Fruit fly (Drosophila melanogaster) ovary, adult (tissue): ENCODE data around the gene CG12362.

Source experiments
- CG17801 ChIP-seq: fragments of 200-800 bp; optimal IDR thresholded peaks from 2 replicates; lab custom pipeline; 2019; ENCODE audit warnings: missing biosample characterization, mild to moderate bottlenecking, missing genetic modification characterization, moderate library complexity; ENCODE audit not compliant: partially characterized antibody

CG12362 gene

dm6 chr3L:10418401-10418800 lies 5.8 kb downstream of the CG12362 start:
- no peak for TF ChIP-seq CG17801 (GFP tag; lab: Kevin White, UChicago)

dm6 chr3L:10427318-10427717 lies 14.7 kb downstream of the CG12362 start:
- TF ChIP-seq CG17801 (GFP tag; lab: Kevin White, UChicago): no peak

- TF ChIP-seq CG17801 (GFP tag; lab: Kevin White, UChicago): no peak
These were observed 15.4 kb downstream of the CG12362 start for dm6 chr3L:10428027-10428426.

dm6 chr3L:10428746-10429145 lies 16.1 kb downstream of the CG12362 start:
- no peak for TF ChIP-seq CG17801 (GFP tag; lab: Kevin White, UChicago)

DNA sequence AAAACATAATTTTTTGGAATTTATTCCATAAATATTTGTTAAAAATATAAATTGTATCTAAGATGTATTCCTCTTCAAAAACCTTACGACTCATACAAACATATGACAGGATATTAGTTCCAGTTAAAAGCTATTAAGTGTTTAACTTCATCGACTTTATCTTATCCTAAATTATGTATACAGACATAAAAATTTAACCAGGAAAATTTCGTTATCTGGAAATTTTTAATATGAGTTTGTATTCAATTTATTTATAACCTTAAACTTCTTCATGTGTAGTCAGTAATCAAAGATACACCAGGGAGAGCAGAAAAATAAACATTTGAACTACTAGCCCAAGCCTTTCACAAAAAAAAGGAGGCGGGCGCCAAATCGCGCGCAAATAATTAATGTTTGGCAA lies 16.9 kb downstream of the CG12362 start:
- no peak for TF ChIP-seq CG17801 (GFP tag; lab: Kevin White, UChicago)

- TF ChIP-seq CG17801 (GFP tag; lab: Kevin White, UChicago): no peak
These were observed 19.3 kb downstream of the CG12362 start, which contains the start of gene Ir67b for dm6 chr3L:10431883-10432282. Gene Ir67b (minus strand): TSS chr3L:10431983.

DNA sequence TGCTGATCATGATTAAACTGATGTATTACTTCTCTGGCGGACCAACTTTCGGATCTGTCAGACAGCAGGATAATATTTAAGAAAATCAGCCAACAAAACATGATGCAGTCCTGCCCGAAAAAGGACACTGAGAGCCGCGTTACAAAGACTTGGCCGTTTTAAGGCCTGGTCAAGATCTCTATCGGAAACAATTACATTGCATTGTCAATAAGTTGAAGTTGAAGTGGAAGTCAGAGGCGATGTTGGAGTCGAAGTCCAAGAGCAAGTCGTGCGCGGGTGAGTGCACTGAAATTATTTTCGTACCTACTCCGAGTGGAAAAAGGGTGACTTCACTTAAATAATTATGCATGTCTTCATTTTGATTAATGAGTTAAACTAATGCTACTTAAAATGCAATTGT lies 21.4 kb downstream of the CG12362 start, which contains the start of gene Ir67c:
Gene Ir67c (minus strand): TSS at position 101 of the 400 bp plus-strand sequence.
- no peak for TF ChIP-seq CG17801 (GFP tag; lab: Kevin White, UChicago)

DNA sequence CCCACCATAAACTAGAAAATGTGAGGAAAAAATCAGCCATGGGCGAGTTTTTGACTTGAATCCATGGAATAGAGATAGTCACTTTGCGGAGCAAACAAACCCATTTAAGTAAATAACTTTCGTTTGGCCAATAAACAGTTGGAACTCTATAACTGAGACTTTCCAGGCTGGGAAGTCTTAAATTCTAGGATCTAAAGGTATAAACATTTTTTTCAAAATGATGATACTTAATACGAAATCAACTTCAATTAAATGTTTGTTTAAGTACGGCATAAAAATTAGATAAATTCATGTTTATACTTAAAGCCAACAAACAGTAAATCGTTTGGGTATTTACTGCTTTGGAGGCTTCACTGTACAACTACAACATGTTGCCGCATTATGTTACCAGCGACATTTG lies 27.3 kb downstream of the CG12362 start:
- TF ChIP-seq CG17801 (GFP tag; lab: Kevin White, UChicago): no peak

DNA sequence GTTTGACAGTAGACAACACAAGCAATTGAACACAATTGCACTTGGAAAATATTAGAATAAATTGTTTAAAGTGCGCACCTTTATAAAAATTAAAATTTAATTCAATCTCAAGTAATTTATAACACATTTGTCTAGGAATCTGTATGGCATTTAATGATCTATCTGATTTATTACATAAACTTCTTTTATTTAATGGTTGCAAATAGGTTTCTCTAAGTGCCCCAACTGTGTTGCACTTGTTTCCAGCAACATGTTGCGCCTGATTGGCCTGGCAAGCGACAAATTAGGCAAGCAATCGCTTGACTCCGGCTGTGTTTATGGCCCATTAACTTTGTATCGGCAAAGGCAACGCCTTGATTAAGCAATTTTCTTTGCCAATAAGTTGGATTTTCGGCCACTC lies 27.9 kb downstream of the CG12362 start:
- TF ChIP-seq CG17801 (GFP tag; lab: Kevin White, UChicago): no peak

- no peak for TF ChIP-seq CG17801 (GFP tag; lab: Kevin White, UChicago)
These were observed 29.9 kb downstream of the CG12362 start for dm6 chr3L:10442486-10442885.

dm6 chr3L:10443958-10444357 lies 31.3 kb downstream of the CG12362 start:
- TF ChIP-seq CG17801 (GFP tag; lab: Kevin White, UChicago): no peak

dm6 chr3L:10446998-10447397 lies 34.4 kb downstream of the CG12362 start:
- no peak for TF ChIP-seq CG17801 (GFP tag; lab: Kevin White, UChicago)

dm6 chr3L:10449725-10450124 lies 37.1 kb downstream of the CG12362 start:
- TF ChIP-seq CG17801 (GFP tag; lab: Kevin White, UChicago): no peak

DNA sequence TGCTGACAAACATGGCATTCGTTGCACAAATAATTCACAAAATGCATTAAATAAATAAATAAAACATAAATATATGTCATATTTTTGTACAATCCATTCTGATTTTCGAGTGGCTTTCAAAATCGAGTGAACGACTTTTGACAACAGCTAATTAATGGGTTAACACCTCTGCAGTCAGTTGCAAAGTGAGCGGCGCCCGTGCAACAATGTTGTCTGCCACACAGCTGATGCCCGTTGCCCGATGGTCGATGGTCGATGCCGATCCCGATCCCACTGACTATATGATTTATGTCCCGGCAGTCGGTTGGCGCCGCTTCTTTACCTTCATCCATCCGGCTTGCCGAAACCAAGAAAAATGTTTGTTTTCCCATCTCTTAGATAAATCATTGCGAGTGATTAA lies 46.5 kb downstream of the CG12362 start:
- TF ChIP-seq CG17801 (GFP tag; lab: Kevin White, UChicago): no peak

DNA sequence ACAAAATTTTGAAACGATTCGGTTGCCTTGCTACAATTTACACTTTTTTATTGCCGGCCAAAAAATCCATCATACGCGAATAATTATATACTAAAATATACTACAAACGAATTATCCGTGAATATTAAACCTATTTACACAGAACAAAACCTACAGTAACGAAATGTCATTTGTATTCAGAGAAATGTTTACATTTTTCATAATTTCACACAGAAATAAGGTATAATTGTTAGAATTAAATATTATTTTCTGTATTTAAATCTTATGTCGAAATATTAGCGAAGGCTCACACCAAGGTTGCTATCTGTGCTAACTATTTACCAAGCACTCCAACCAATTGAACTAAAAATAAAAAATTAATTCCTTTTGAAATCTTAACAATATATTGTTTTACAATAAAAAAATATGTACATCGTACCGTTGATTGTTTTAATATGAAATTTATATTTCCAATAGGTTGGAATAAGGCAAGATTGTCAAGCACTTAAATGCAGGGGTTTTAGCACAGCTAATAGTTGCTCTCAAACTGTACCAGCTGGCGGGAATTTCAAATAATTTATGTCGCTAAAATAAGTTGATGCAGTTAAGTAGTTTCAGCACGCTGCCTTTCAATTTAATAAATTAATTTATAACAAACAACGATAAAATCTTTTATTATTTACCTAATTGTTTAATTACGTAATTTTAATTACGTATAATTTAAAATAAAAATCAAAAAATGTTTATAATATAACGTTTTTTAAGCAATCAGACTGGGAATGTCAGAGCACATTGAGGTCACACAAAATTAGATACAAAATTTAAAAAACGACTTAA lies 50.6 kb downstream of the CG12362 start, which contains the start of the genes Gem3 and CG32061:
Gene Gem3 (minus strand): TSS at position 51 of the 816 bp plus-strand sequence.
Gene CG32061 (plus strand): TSS at position 766 of the 816 bp plus-strand sequence.
- TF ChIP-seq CG17801 (GFP tag; lab: Kevin White, UChicago): no peak
